Worm (Caenorhabditis elegans) whole organism, young adult: ENCODE measurements around the gene T04F3.3.
A peak's percentile ranks its signal among the peaks of the same experiment; 100 is the strongest.

Experiments used
- B0019.2 ChIP-seq: fragments of 200-800 bp; sonication (Bioruptor generic); conservative IDR thresholded peaks from 2 replicates; pipeline ENCODE4 v1.3.6; 2022; ENCODE audit warnings: missing genetic modification reagents, missing genetic modification characterization, missing compliant biosample characterization
- B0035.1 ChIP-seq: sonication (generic microtip); optimal IDR thresholded peaks from 2 replicates; lab custom pipeline; 2016; ENCODE audit warnings: missing genetic modification characterization, mild to moderate bottlenecking, missing compliant biosample characterization, missing genotype, missing genetic modification reagents
- C17E4.6 ChIP-seq: fragments of 200-800 bp; sonication (Bioruptor generic); IDR thresholded peaks from 2 replicates; pipeline ENCODE4 v1.3.6; 2022; ENCODE audit warnings: missing genetic modification reagents, missing genetic modification characterization, missing compliant biosample characterization
- D2030.7 ChIP-seq: fragments of 200-800 bp; sonication (Bioruptor generic); IDR thresholded peaks from 2 replicates; pipeline ENCODE4 v1.3.6; 2022; ENCODE audit warnings: missing genetic modification reagents, missing genetic modification characterization, missing compliant biosample characterization
- K11D2.4 ChIP-seq: fragments of 200-800 bp; sonication (Bioruptor generic); IDR thresholded peaks from 2 replicates; pipeline ENCODE4 v1.3.6; 2022; ENCODE audit warnings: missing genetic modification reagents, missing genetic modification characterization, missing compliant biosample characterization
- K12H6.12 ChIP-seq: fragments of 200-800 bp; sonication (Bioruptor generic); optimal IDR thresholded peaks from 2 replicates; lab custom pipeline; 2018; ENCODE audit warnings: mild to moderate bottlenecking, missing genetic modification characterization, missing compliant biosample characterization
- Y56A3A.18 ChIP-seq: fragments of 200-800 bp; sonication (Bioruptor generic); IDR thresholded peaks from 2 replicates; pipeline ENCODE4 v1.3.6; 2022; ENCODE audit warnings: missing genetic modification reagents, missing genetic modification characterization, missing compliant biosample characterization
- ZK185.1 ChIP-seq: sonication (generic microtip); optimal IDR thresholded peaks from 2 replicates; lab custom pipeline; 2016; ENCODE audit warnings: mild to moderate bottlenecking, missing genetic modification characterization, missing compliant biosample characterization; ENCODE audit not compliant: poor library complexity, severe bottlenecking
- aptf-2 ChIP-seq: fragments of 200-800 bp; sonication (Bioruptor generic); conservative IDR thresholded peaks from 2 replicates; pipeline ENCODE4 v1.3.6; 2022; ENCODE audit warnings: missing genetic modification reagents, missing genetic modification characterization, missing compliant biosample characterization
- aptf-3 ChIP-seq: fragments of 200-800 bp; sonication (Bioruptor generic); IDR thresholded peaks from 2 replicates; pipeline ENCODE4 v1.3.6; 2022; ENCODE audit warnings: missing genetic modification characterization, missing compliant biosample characterization
- attf-3 ChIP-seq: fragments of 200-800 bp; sonication (Bioruptor generic); conservative IDR thresholded peaks from 2 replicates; pipeline ENCODE4 v1.3.6; 2022; ENCODE audit warnings: missing genetic modification reagents, missing genetic modification characterization, missing compliant biosample characterization
- bed-1 ChIP-seq: fragments of 200-800 bp; sonication (Bioruptor generic); IDR thresholded peaks from 2 replicates; pipeline ENCODE4 v1.3.6; 2022; ENCODE audit warnings: missing genetic modification reagents, missing genetic modification characterization, missing compliant biosample characterization
- ceh-27 ChIP-seq: fragments of 200-800 bp; sonication (Bioruptor generic); optimal IDR thresholded peaks from 2 replicates; lab custom pipeline; 2018; ENCODE audit warnings: mild to moderate bottlenecking, missing genetic modification characterization, moderate library complexity, missing compliant biosample characterization
- ceh-91 ChIP-seq: fragments of 200-800 bp; sonication (Bioruptor generic); IDR thresholded peaks from 2 replicates; pipeline ENCODE4 v1.3.6; 2022; ENCODE audit warnings: missing genetic modification reagents, missing genetic modification characterization, missing compliant biosample characterization
- dox-1 ChIP-seq: fragments of 200-800 bp; sonication (Bioruptor generic); IDR thresholded peaks from 2 replicates; pipeline ENCODE4 v1.3.6; 2022; ENCODE audit warnings: missing genetic modification reagents, missing genetic modification characterization, missing compliant biosample characterization
- efl-1 ChIP-seq: fragments of 150-350 bp; optimal IDR thresholded peaks from 2 replicates; lab custom pipeline; 2014; ENCODE audit warnings: missing biosample characterization, missing genetic modification reagents, missing genetic modification characterization
- fkh-3 ChIP-seq: sonication (generic microtip); optimal IDR thresholded peaks from 2 replicates; lab custom pipeline; 2016; ENCODE audit warnings: mild to moderate bottlenecking, missing genetic modification characterization, missing compliant biosample characterization
- hmg-1.2 ChIP-seq: fragments of 200-800 bp; sonication (Bioruptor generic); IDR thresholded peaks from 2 replicates; pipeline ENCODE4 v1.3.6; 2022; ENCODE audit warnings: missing genetic modification reagents, missing genetic modification characterization, missing compliant biosample characterization
- lin-54 ChIP-seq: fragments of 200-800 bp; sonication (Bioruptor generic); optimal IDR thresholded peaks from 2 replicates; lab custom pipeline; 2018; ENCODE audit warnings: mild to moderate bottlenecking, missing genetic modification characterization, missing compliant biosample characterization
- madf-10 ChIP-seq: sonication (generic microtip); optimal IDR thresholded peaks from 2 replicates; lab custom pipeline; 2016; ENCODE audit warnings: mild to moderate bottlenecking, missing genetic modification characterization, missing compliant biosample characterization
- mxl-1 ChIP-seq: sonication (generic microtip); optimal IDR thresholded peaks from 2 replicates; lab custom pipeline; 2016; ENCODE audit warnings: missing genetic modification characterization, missing compliant biosample characterization
- nhr-179 ChIP-seq: sonication (generic microtip); optimal IDR thresholded peaks from 2 replicates; lab custom pipeline; 2016; ENCODE audit warnings: mild to moderate bottlenecking, missing genetic modification characterization, missing compliant biosample characterization
- nhr-80 ChIP-seq: sonication (generic microtip); optimal IDR thresholded peaks from 2 replicates; lab custom pipeline; 2016; ENCODE audit warnings: missing genetic modification characterization, missing compliant biosample characterization
- repo-1 ChIP-seq: sonication (generic microtip); optimal IDR thresholded peaks from 2 replicates; lab custom pipeline; 2017; ENCODE audit warnings: mild to moderate bottlenecking, missing genetic modification characterization, missing compliant biosample characterization
- rpc-1 ChIP-seq, 2 experiments: fragments of 150-350 bp in 1 of 2; sonication (generic microtip) in 1 of 2; optimal IDR thresholded peaks; 2 replicates each; lab custom pipeline; 2014 to 2018; ENCODE audit warnings: missing biosample characterization in 1 of 2, missing genetic modification characterization in 1 of 2, missing genetic modification reagents in 1 of 2, missing genotype in 1 of 2
- snpc-1.3 ChIP-seq: sonication (generic microtip); optimal IDR thresholded peaks from 2 replicates; lab custom pipeline; 2017; ENCODE audit warnings: missing genetic modification characterization, mild to moderate bottlenecking, missing compliant biosample characterization, antibody characterized with exemption, moderate library complexity, missing genotype, missing genetic modification reagents; ENCODE audit not compliant: insufficient read depth
- somi-1 ChIP-seq: fragments of 200-800 bp; sonication (Bioruptor generic); optimal IDR thresholded peaks from 2 replicates; lab custom pipeline; 2018; ENCODE audit warnings: mild to moderate bottlenecking, missing genetic modification characterization, missing compliant biosample characterization
- tbp1 ChIP-seq: fragments of 200-800 bp; sonication (Bioruptor generic); optimal IDR thresholded peaks from 2 replicates; lab custom pipeline; 2018; ENCODE audit warnings: mild to moderate bottlenecking, missing genetic modification characterization, missing compliant biosample characterization
- unc-130 ChIP-seq: sonication (generic microtip); optimal IDR thresholded peaks from 2 replicates; lab custom pipeline; 2016; ENCODE audit warnings: missing genetic modification reagents, missing genetic modification characterization, missing compliant biosample characterization
- ztf-25 ChIP-seq: fragments of 200-800 bp; sonication (Bioruptor generic); IDR thresholded peaks from 2 replicates; pipeline ENCODE4 v1.3.6; 2022; ENCODE audit warnings: missing genetic modification reagents, missing genetic modification characterization, missing compliant biosample characterization
- ztf-26 ChIP-seq: sonication (generic microtip); optimal IDR thresholded peaks from 2 replicates; lab custom pipeline; 2017; ENCODE audit warnings: missing genetic modification characterization, missing compliant biosample characterization

The T04F3.3 gene

ce11 chrV:11758635-11759034 lies at the start of gene T04F3.3:
Gene T04F3.3, plus strand, starts transcription at chrV:11758935.
- TF ChIP-seq attf-3 = no peak
- no peak for TF ChIP-seq dox-1 (GFP tag; lab: Robert Waterston, UW)
- no peak for TF ChIP-seq Y56A3A.18
- no peak for TF ChIP-seq D2030.7 (GFP tag; lab: Robert Waterston, UW)
- TF ChIP-seq tbp1 = no peak
- no peak for TF ChIP-seq aptf-2
- no peak for TF ChIP-seq B0035.1 (tag; lab: Kevin White, UChicago)
- TF ChIP-seq K11D2.4 (GFP tag; lab: Robert Waterston, UW) = no peak
- TF ChIP-seq efl-1 (GFP tag; lab: Kevin White, UChicago) = no peak
- no peak for TF ChIP-seq rpc-1 (optimal IDR thresholded peaks at IDR 0.05; lab: Kevin White, UChicago)
- TF ChIP-seq rpc-1 (tag; optimal IDR thresholded peaks at IDR 0.05; lab: Kevin White, UChicago) = no peak
- no peak for TF ChIP-seq B0019.2

- no peak for TF ChIP-seq C17E4.6 (GFP tag; lab: Robert Waterston, UW)
- peak; percentile 12 for TF ChIP-seq ceh-27
These were observed 47.0 kb upstream of the T04F3.3 start for ce11 chrV:11711751-11712150.

- TF ChIP-seq ceh-91 (GFP tag; lab: Robert Waterston, UW) = no peak
- peak; percentile 50 for TF ChIP-seq nhr-80 (tag; lab: Kevin White, UChicago)
- no peak for TF ChIP-seq K12H6.12
- TF ChIP-seq, all 124 proteins: peak for 1
These were observed 42.9 kb upstream of the T04F3.3 start, which contains the start of gene tre-3 for ce11 chrV:11715797-11716196. Gene tre-3, minus strand, starts transcription at chrV:11715903.

- TF ChIP-seq nhr-80 (tag; lab: Kevin White, UChicago) = peak; percentile 59
- TF ChIP-seq madf-10 (tag; lab: Kevin White, UChicago) = no peak
- TF ChIP-seq mxl-1 (tag; lab: Kevin White, UChicago) = no peak
- no peak for TF ChIP-seq somi-1 (GFP tag; lab: Kevin White, UChicago)
- no peak for TF ChIP-seq unc-130 (GFP tag; lab: Kevin White, UChicago)
- no peak for TF ChIP-seq ztf-25 (GFP tag; lab: Robert Waterston, UW)
- no peak for TF ChIP-seq fkh-3 (tag; lab: Kevin White, UChicago)
These were observed 41.8 kb upstream of the T04F3.3 start for ce11 chrV:11716930-11717329.

ce11 chrV:11722858-11723257 lies 35.9 kb upstream of the T04F3.3 start:
- TF ChIP-seq ztf-26 (tag; lab: Kevin White, UChicago) (no peak), bed-1 (GFP tag; lab: Robert Waterston, UW) (no peak), hmg-1.2 (GFP tag; lab: Robert Waterston, UW) (no peak), repo-1 (tag; lab: Kevin White, UChicago) (no peak), lin-54 (no peak), ZK185.1 (tag; lab: Kevin White, UChicago) (no peak)
- TF ChIP-seq, all 124 proteins: peak for 0

ce11 chrV:11725971-11726370 lies 32.8 kb upstream of the T04F3.3 start, which contains the start of gene daf-11:
Gene daf-11, minus strand, starts transcription at chrV:11726071.
- TF ChIP-seq nhr-179 (tag; lab: Kevin White, UChicago) = no peak
- TF ChIP-seq aptf-2 = no peak
- TF ChIP-seq aptf-3 = no peak
- no peak for TF ChIP-seq snpc-1.3 (tag; lab: Kevin White, UChicago)
